Worm (Caenorhabditis elegans): Measurements from ENCODE around the gene srsx-10.

DNA sequence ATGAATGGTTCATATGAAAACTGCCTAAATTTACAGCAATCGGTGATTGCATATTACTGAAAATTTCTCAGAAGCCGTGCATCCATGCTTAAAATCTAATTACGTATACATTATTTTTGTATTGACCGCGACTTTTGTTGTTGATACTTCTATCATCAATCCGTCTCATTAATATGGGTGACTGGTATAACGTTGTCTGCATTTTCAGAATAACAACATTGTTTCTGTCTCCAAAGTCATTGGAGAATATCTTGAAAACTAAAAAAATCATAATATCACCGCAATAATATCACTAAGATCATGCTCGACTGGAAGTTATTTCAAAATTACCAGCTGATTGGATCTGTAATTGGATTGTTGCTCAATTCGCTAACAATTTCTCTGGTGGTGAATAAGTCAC, 23.1 kb downstream of the srsx-10 start, which contains the start of gene str-207:
- TF ChIP-seq dao-5 (tag; optimal IDR thresholded peaks at IDR 0.05) = no peak
- TF ChIP-seq him-1 (tag; optimal IDR thresholded peaks at IDR 0.05) = no peak
- no peak for TF ChIP-seq W03F9.2 (tag; optimal IDR thresholded peaks at IDR 0.05)
